Fruit fly (Drosophila melanogaster): ENCODE measurements around the gene Golgin104.

Gene Golgin104

dm6 chr3L:16385880-16386584, 34.3 kb upstream of the Golgin104 start, which contains the start of the genes Agpat3 and RAF2 (continued):
- TF ChIP-seq ATbp (GFP tag; optimal IDR thresholded peaks at IDR 0.05) (no peak), nmo (GFP tag; optimal IDR thresholded peaks at IDR 0.05) (peak; percentile 85), C15 (GFP tag; IDR thresholded peaks at IDR 0.05) (no peak), CG4360 (GFP tag; IDR thresholded peaks at IDR 0.05) (no peak), Hr3 (GFP tag; optimal IDR thresholded peaks at IDR 0.05) (peak; percentile 67), sna (GFP tag; IDR thresholded peaks at IDR 0.05; ENCODE audit: partially characterized antibody) (no peak), fd96Cb (tag; optimal IDR thresholded peaks at IDR 0.05) (peak; percentile 52), CG4282 (GFP tag; optimal IDR thresholded peaks at IDR 0.05) (no peak), ssp (GFP tag; IDR thresholded peaks at IDR 0.05) (peak; percentile 85), Six4 (GFP tag; optimal IDR thresholded peaks at IDR 0.05) (peak; percentile 21), Fer1 (GFP tag; optimal IDR thresholded peaks at IDR 0.05) (no peak), CG15479 (GFP tag; optimal IDR thresholded peaks at IDR 0.05) (no peak), sisA (GFP tag; IDR thresholded peaks at IDR 0.05) (peak; percentile 51; the same call in 1 of the 2 replicates), CG10654 (GFP tag; optimal IDR thresholded peaks at IDR 0.05) (peak; percentile 12), CG10543 (GFP tag; optimal IDR thresholded peaks at IDR 0.05) (no peak), CG17328 (GFP tag; IDR thresholded peaks at IDR 0.05) (peak; percentile 46), D (optimal IDR thresholded peaks at IDR 0.05) (no peak), D (GFP tag; optimal IDR thresholded peaks at IDR 0.05) (no peak), Spps (tag; optimal IDR thresholded peaks at IDR 0.05) (no peak), tio (GFP tag; optimal IDR thresholded peaks at IDR 0.05) (peak; percentile 64), CG12744 (GFP tag; optimal IDR thresholded peaks at IDR 0.05) (no peak), CG2129 (GFP tag; IDR thresholded peaks at IDR 0.05; ENCODE audit: partially characterized antibody) (no peak), Dref (GFP tag; IDR thresholded peaks at IDR 0.05) (peak; percentile 11; the same call in 1 of the 2 replicates), slou (GFP tag; optimal IDR thresholded peaks at IDR 0.05) (no peak), Drgx (GFP tag; IDR thresholded peaks at IDR 0.05) (peak; percentile 5; the same call in 1 of the 2 replicates), CG14050 (GFP tag; IDR thresholded peaks at IDR 0.05) (no peak), Nf-YB (GFP tag; optimal IDR thresholded peaks at IDR 0.05) (peak; percentile 6), seq (GFP tag; IDR thresholded peaks at IDR 0.05) (no peak), CG5953 (GFP tag; IDR thresholded peaks at IDR 0.05) (0 out of 2 replicates have a peak, but pooled peaks have one; percentile 10), CG14860 (GFP tag; IDR thresholded peaks at IDR 0.05; ENCODE audit: partially characterized antibody) (no peak), MTF-1 (GFP tag; optimal IDR thresholded peaks at IDR 0.05; ENCODE audit: borderline replicate concordance) (no peak), Hr51 (GFP tag; optimal IDR thresholded peaks at IDR 0.05) (peak; percentile 5 to 49), HLH54F (GFP tag; optimal IDR thresholded peaks at IDR 0.05) (no peak), eyg (GFP tag; optimal IDR thresholded peaks at IDR 0.05) (no peak), CG3726 (GFP tag; IDR thresholded peaks at IDR 0.05) (no peak), Myb (GFP tag; optimal IDR thresholded peaks at IDR 0.05) (no peak), fu2 (GFP tag; optimal IDR thresholded peaks at IDR 0.05) (no peak), usp (GFP tag; optimal IDR thresholded peaks at IDR 0.05) (no peak), kay (GFP tag; optimal IDR thresholded peaks at IDR 0.05) (no peak), Meics (GFP tag; optimal IDR thresholded peaks at IDR 0.05) (no peak), CG11723 (GFP tag; optimal IDR thresholded peaks at IDR 0.05) (no peak), B-H1 (GFP tag; IDR thresholded peaks at IDR 0.05) (no peak; the same call in 2 of the 3 replicates), CG12659 (GFP tag; optimal IDR thresholded peaks at IDR 0.05) (peak; percentile 58), mirr (GFP tag; optimal IDR thresholded peaks at IDR 0.05) (no peak), Oli (tag; optimal IDR thresholded peaks at IDR 0.05) (peak; percentile 33), CG9609 (GFP tag; optimal IDR thresholded peaks at IDR 0.05) (no peak), CG11398 (GFP tag; optimal IDR thresholded peaks at IDR 0.05) (no peak), tgo (GFP tag; IDR thresholded peaks at IDR 0.05) (no peak; the same call in 2 of the 3 replicates), pnt (GFP tag; optimal IDR thresholded peaks at IDR 0.05) (no peak), Med (GFP tag) (peak; percentile 82)
